Worm (Caenorhabditis elegans): ENCODE measurements around the gene T19H12.15.

ce11 chrV:4924618-4925017 lies 45.5 kb upstream of the T19H12.15 start, which contains the start of gene srh-20:
- TF ChIP-seq ztf-28 (GFP tag; IDR thresholded peaks at IDR 0.05) = no peak
- no peak for TF ChIP-seq hmg-1.2 (GFP tag; IDR thresholded peaks at IDR 0.05)
- TF ChIP-seq attf-3 (GFP tag; conservative IDR thresholded peaks at IDR 0.05) = no peak
- TF ChIP-seq mel-28 (tag; optimal IDR thresholded peaks at IDR 0.05; ENCODE audit: borderline replicate concordance) = no peak
- no peak for TF ChIP-seq unc-62 (GFP tag; optimal IDR thresholded peaks at IDR 0.05)
- no peak for TF ChIP-seq T26A5.8 (tag; optimal IDR thresholded peaks at IDR 0.05)
- TF ChIP-seq nfya-1 (tag; optimal IDR thresholded peaks at IDR 0.05; ENCODE audit: borderline replicate concordance, insufficient read depth) = no peak
- no peak for TF ChIP-seq madf-6 (GFP tag; IDR thresholded peaks at IDR 0.05)
- TF ChIP-seq F57A8.1 (GFP tag; optimal IDR thresholded peaks at IDR 0.05) = no peak
- no peak for TF ChIP-seq chd-7 (tag; optimal IDR thresholded peaks at IDR 0.05)
- no peak for TF ChIP-seq lir-1 (GFP tag; conservative IDR thresholded peaks at IDR 0.05)
